Worm (Caenorhabditis elegans) whole organism, L2 larva: ENCODE data around the gene sptl-3.

Source experiments
- R02D3.7 ChIP-seq: fragments of 150-350 bp; optimal IDR thresholded peaks from 2 replicates; lab custom pipeline; 2014; ENCODE audit warnings: missing biosample characterization, missing genetic modification characterization
- ZK546.5 ChIP-seq: sonication (generic microtip); optimal IDR thresholded peaks from 2 replicates; lab custom pipeline; 2017; ENCODE audit warnings: missing biosample characterization, missing genetic modification characterization
- aly-2 ChIP-seq: fragments of 150-350 bp; optimal IDR thresholded peaks from 2 replicates; lab custom pipeline; 2014; ENCODE audit warnings: missing biosample characterization, missing genetic modification characterization
- ceh-82 ChIP-seq: fragments of 150-350 bp; optimal IDR thresholded peaks from 2 replicates; lab custom pipeline; 2014; ENCODE audit warnings: missing biosample characterization, missing genetic modification characterization
- elt-1 ChIP-seq: fragments of 150-350 bp; optimal IDR thresholded peaks from 2 replicates; lab custom pipeline; 2014; ENCODE audit warnings: missing biosample characterization, missing genetic modification characterization
- lin-11 ChIP-seq: fragments of 150-350 bp; sonication (generic microtip); optimal IDR thresholded peaks from 2 replicates; lab custom pipeline; 2014; ENCODE audit warnings: missing biosample characterization, missing genetic modification characterization, inconsistent platforms, mixed read lengths
- lin-13 ChIP-seq: fragments of 150-350 bp; optimal IDR thresholded peaks from 2 replicates; lab custom pipeline; 2014; ENCODE audit warnings: missing biosample characterization, missing genetic modification reagents, missing genetic modification characterization
- nhr-23 ChIP-seq: fragments of 150-350 bp; optimal IDR thresholded peaks from 2 replicates; lab custom pipeline; 2014; ENCODE audit warnings: missing biosample characterization, missing genetic modification reagents, missing genetic modification characterization
- nhr-6 ChIP-seq: fragments of 150-350 bp; optimal IDR thresholded peaks from 2 replicates; lab custom pipeline; 2014; ENCODE audit warnings: missing biosample characterization, missing genetic modification characterization
- snpc-4 ChIP-seq: fragments of 150-350 bp; optimal IDR thresholded peaks from 2 replicates; lab custom pipeline; 2014; ENCODE audit warnings: missing biosample characterization, missing genetic modification characterization
- zag-1 ChIP-seq: fragments of 150-350 bp; optimal IDR thresholded peaks from 2 replicates; lab custom pipeline; 2014; ENCODE audit warnings: missing biosample characterization, missing genetic modification characterization
- ztf-1 ChIP-seq: fragments of 200-800 bp; sonication (Bioruptor generic); conservative IDR thresholded peaks from 2 replicates; pipeline ENCODE4 v1.3.6; 2022; ENCODE audit warnings: missing genetic modification characterization, missing compliant biosample characterization

DNA sequence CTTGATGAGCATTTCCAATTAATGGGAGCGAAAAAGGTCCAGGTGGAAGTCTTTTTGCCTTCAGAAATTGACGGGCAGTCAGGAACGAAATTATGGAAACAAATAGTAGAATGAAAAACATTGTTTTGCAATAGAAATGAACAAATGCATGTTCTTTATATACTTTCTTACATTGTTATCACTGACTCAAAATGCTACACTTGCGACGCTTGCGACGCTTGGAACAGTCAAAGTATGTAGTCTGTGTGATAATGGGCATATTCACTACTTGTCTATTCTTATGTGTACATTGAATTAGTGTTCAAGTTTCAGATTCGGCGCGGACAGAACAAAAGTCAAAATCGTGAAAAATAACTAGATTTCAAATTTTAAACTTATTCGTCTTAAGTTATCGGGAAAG is 5.2 kb downstream of the sptl-3 start, which contains the start of gene cyp-35C1:
- TF ChIP-seq elt-1 (no peak), ceh-82 (tag; lab: Kevin White, UChicago) (no peak), lin-13 (no peak), aly-2 (no peak), zag-1 (no peak), nhr-6 (no peak), snpc-4 (tag; lab: Kevin White, UChicago) (no peak), lin-11 (tag; lab: Kevin White, UChicago) (no peak), nhr-23 (tag; lab: Kevin White, UChicago) (no peak), ZK546.5 (tag; lab: Kevin White, UChicago) (no peak), R02D3.7 (no peak), ztf-1 (no peak)
